Fruit fly (Drosophila melanogaster): ENCODE results near the gene CG17801.

CG17801 gene

DNA sequence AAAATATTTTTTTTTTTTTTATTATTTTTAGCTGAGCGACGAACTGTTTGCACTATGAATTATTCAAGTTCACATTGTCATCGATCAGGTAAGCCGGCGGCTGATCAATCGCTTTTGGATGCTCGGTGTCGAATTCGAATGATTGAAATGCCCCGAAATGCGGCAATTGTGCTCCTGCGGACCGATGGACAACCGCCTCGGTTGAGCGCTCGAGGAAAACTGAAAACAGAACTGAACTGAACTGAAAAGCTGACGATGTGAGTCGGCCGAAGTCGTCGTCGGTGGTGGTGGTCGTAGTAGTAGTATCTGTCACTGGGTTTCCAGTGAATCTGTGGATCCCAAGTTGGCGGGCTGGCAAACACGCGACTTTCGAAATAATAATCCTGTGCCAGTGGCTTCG, 44.6 kb downstream of the CG17801 start:
- no peak for TF ChIP-seq noc (tag; optimal IDR thresholded peaks at IDR 0.05)

DNA sequence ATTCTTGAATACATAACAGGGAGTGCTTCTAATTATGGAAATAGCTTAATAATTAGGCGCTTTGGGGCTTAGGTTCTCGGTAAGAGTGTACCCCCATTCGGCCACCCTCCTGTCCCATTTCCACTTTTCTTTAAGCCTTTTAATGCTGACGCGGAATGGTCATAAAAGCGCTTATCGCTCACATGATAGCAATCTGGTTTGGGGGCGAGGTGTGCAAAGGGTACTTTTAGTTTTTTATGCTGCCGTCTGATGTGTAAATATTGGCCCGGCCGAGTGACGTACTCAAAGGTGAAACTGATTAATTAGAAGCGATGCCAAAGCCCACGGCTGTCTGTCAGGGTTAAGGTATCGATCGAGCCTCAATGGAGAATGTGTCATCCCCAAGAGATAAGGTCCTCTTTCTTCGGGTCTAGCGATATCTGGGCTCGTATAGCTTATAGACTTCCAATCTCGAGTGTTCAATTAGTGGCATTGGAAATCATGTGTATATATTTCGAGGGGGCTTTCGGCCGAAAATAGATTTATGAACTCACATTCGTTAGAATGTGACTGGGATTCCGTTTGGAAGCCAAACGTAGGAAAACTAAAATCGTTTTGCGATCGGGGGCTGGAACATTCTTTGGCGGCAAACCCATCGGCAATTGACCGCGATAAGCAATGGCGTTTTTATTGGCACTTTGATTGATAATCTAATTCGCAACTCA, 47.0 kb downstream of the CG17801 start:
- peak; percentile 80 for TF ChIP-seq noc (tag; optimal IDR thresholded peaks at IDR 0.05)

DNA sequence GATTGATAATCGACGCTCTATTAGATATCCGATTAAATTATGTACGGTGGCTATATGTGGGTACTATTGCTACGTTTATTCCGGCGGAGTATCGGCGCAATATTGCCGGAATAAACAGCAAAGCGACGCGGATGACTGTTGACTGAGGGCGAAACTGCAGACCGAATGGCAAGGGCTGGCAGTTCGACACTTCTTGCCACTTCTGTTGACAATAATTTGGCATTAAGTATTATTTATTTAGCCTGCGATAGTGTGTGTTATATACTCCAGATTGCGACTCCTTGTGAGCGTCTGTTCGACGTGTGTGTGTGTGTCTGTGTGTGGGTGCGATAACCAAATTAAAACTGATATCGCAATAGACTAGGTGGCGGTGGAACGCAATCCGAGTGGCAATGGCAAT, 48.0 kb downstream of the CG17801 start:
- TF ChIP-seq noc (tag; optimal IDR thresholded peaks at IDR 0.05) = peak; percentile 15

Data from whole organism, larva.